Fruit fly (Drosophila melanogaster): Measurements from ENCODE around the gene Raf.
A peak's percentile ranks its signal among the peaks of the same experiment; 100 is the strongest.

The Raf gene

dm6 chrX:2307564-2307963, 12.3 kb downstream of the Raf start:
- no peak for TF ChIP-seq Myc (optimal IDR thresholded peaks at IDR 0.05)
- TF ChIP-seq brk (GFP tag; optimal IDR thresholded peaks at IDR 0.05): no peak
- TF ChIP-seq Abd-B (GFP tag; optimal IDR thresholded peaks at IDR 0.05): no peak
- no peak for TF ChIP-seq Hr78 (GFP tag; optimal IDR thresholded peaks at IDR 0.05)
- TF ChIP-seq h (GFP tag; optimal IDR thresholded peaks at IDR 0.05): peak; percentile 21
- TF ChIP-seq Jra (GFP tag; optimal IDR thresholded peaks at IDR 0.05): no peak
- TF ChIP-seq CrebA (GFP tag; optimal IDR thresholded peaks at IDR 0.05; ENCODE audit: borderline replicate concordance): no peak
- TF ChIP-seq N (GFP tag; optimal IDR thresholded peaks at IDR 0.05): no peak
- TF ChIP-seq Rel (GFP tag; optimal IDR thresholded peaks at IDR 0.05): no peak
- no peak for TF ChIP-seq Rel (tag; optimal IDR thresholded peaks at IDR 0.05)
- TF ChIP-seq fru (GFP tag; optimal IDR thresholded peaks at IDR 0.05): no peak
- no peak for TF ChIP-seq sage (GFP tag; optimal IDR thresholded peaks at IDR 0.05)
- TF ChIP-seq Hr83 (GFP tag; optimal IDR thresholded peaks at IDR 0.05; ENCODE audit: poor library complexity, severe bottlenecking): no peak
- TF ChIP-seq woc (GFP tag; optimal IDR thresholded peaks at IDR 0.05): no peak
- TF ChIP-seq OdsH (GFP tag; optimal IDR thresholded peaks at IDR 0.05): no peak
- TF ChIP-seq GATAd (GFP tag; optimal IDR thresholded peaks at IDR 0.05): no peak
- TF ChIP-seq foxo (GFP tag; optimal IDR thresholded peaks at IDR 0.05): peak in 1 of 2 experiments; percentile 17
- no peak for TF ChIP-seq CG32264 (GFP tag; optimal IDR thresholded peaks at IDR 0.05)

dm6 chrX:2308403-2308965, 13.2 kb downstream of the Raf start:
- no peak for TF ChIP-seq jim (GFP tag; optimal IDR thresholded peaks at IDR 0.05)
- TF ChIP-seq brk (GFP tag; optimal IDR thresholded peaks at IDR 0.05): no peak
- no peak for TF ChIP-seq Hnf4 (GFP tag; optimal IDR thresholded peaks at IDR 0.05)
- TF ChIP-seq Jra (GFP tag; optimal IDR thresholded peaks at IDR 0.05): no peak
- TF ChIP-seq Dif (GFP tag; optimal IDR thresholded peaks at IDR 0.05; ENCODE audit: partially characterized antibody): no peak
- TF ChIP-seq CrebA (GFP tag; optimal IDR thresholded peaks at IDR 0.05; ENCODE audit: borderline replicate concordance): no peak
- TF ChIP-seq psq (GFP tag; optimal IDR thresholded peaks at IDR 0.05): no peak
- TF ChIP-seq lola (GFP tag; optimal IDR thresholded peaks at IDR 0.05): no peak
- peak; percentile 44 for TF ChIP-seq h (GFP tag; optimal IDR thresholded peaks at IDR 0.05)

- TF ChIP-seq sage (GFP tag; optimal IDR thresholded peaks at IDR 0.05) (no peak), usp (GFP tag; optimal IDR thresholded peaks at IDR 0.05) (no peak), dl (GFP tag; optimal IDR thresholded peaks at IDR 0.05; ENCODE audit: insufficient read depth in 1 of 2, partially characterized antibody in 2 of 2) (peak; percentile 96 to 98), Myc (optimal IDR thresholded peaks at IDR 0.05) (no peak), psq (GFP tag; optimal IDR thresholded peaks at IDR 0.05) (peak; percentile 86), lola (GFP tag; optimal IDR thresholded peaks at IDR 0.05) (no peak), woc (GFP tag; optimal IDR thresholded peaks at IDR 0.05) (peak; percentile 8), h (GFP tag; optimal IDR thresholded peaks at IDR 0.05) (peak; percentile 95), CG9705 (GFP tag; optimal IDR thresholded peaks at IDR 0.05) (no peak), GATAd (GFP tag; optimal IDR thresholded peaks at IDR 0.05) (peak; percentile 67), Vsx2 (GFP tag; optimal IDR thresholded peaks at IDR 0.05; ENCODE audit: partially characterized antibody) (peak; percentile 95), brk (GFP tag; optimal IDR thresholded peaks at IDR 0.05) (no peak), foxo (GFP tag; optimal IDR thresholded peaks at IDR 0.05) (peak; percentile 16 to 38), sv (GFP tag; optimal IDR thresholded peaks at IDR 0.05) (no peak), br (GFP tag; optimal IDR thresholded peaks at IDR 0.05) (peak; percentile 14), tai (GFP tag; optimal IDR thresholded peaks at IDR 0.05) (no peak), Dfd (GFP tag; optimal IDR thresholded peaks at IDR 0.05) (no peak), OdsH (GFP tag; optimal IDR thresholded peaks at IDR 0.05) (peak; percentile 27), Sp1 (GFP tag; optimal IDR thresholded peaks at IDR 0.05) (peak; percentile 21), Dif (GFP tag; optimal IDR thresholded peaks at IDR 0.05; ENCODE audit: partially characterized antibody) (peak; percentile 98), Rel (GFP tag; optimal IDR thresholded peaks at IDR 0.05) (no peak), Rel (tag; optimal IDR thresholded peaks at IDR 0.05) (peak; percentile 84), Jra (GFP tag; optimal IDR thresholded peaks at IDR 0.05) (peak; percentile 62), jim (GFP tag; optimal IDR thresholded peaks at IDR 0.05) (no peak), CG32264 (GFP tag; optimal IDR thresholded peaks at IDR 0.05) (no peak), Hnf4 (GFP tag; optimal IDR thresholded peaks at IDR 0.05) (peak; percentile 3), CrebA (GFP tag; optimal IDR thresholded peaks at IDR 0.05; ENCODE audit: borderline replicate concordance) (no peak), rgr (GFP tag; optimal IDR thresholded peaks at IDR 0.05) (peak; percentile 30), Hr83 (GFP tag; optimal IDR thresholded peaks at IDR 0.05; ENCODE audit: poor library complexity, severe bottlenecking) (peak; percentile 10), HLH106 (tag; optimal IDR thresholded peaks at IDR 0.05) (no peak), pan (optimal IDR thresholded peaks at IDR 0.05) (peak; percentile 32), Mio (GFP tag; optimal IDR thresholded peaks at IDR 0.05) (no peak), Hr78 (GFP tag; optimal IDR thresholded peaks at IDR 0.05) (no peak), N (GFP tag; optimal IDR thresholded peaks at IDR 0.05) (peak; percentile 22), dmrt93B (GFP tag; optimal IDR thresholded peaks at IDR 0.05) (no peak), dsf (GFP tag; optimal IDR thresholded peaks at IDR 0.05; ENCODE audit: borderline replicate concordance) (no peak), Abd-B (GFP tag; optimal IDR thresholded peaks at IDR 0.05) (no peak), fru (GFP tag; optimal IDR thresholded peaks at IDR 0.05) (peak; percentile 52), ey (GFP tag; optimal IDR thresholded peaks at IDR 0.05) (no peak)
Measured at dm6 chrX:2317347-2317832, 22.1 kb downstream of the Raf start.

Data from whole organism, wandering third instar larva.